Worm (Caenorhabditis elegans): ENCODE results near the gene catp-3.
A peak's percentile ranks its signal among the peaks of the same experiment; 100 is the strongest.

The catp-3 gene

ce11 chrV:8075712-8076111 lies at the start of gene catp-3:
Gene catp-3 (plus strand): TSS chrV:8076012.
- TF ChIP-seq zip-8 (tag; optimal IDR thresholded peaks at IDR 0.05) = no peak
- no peak for TF ChIP-seq nhr-237 (tag; optimal IDR thresholded peaks at IDR 0.05)
- TF ChIP-seq lsy-2 (tag; optimal IDR thresholded peaks at IDR 0.05) = no peak
- no peak for TF ChIP-seq ham-2 (GFP tag; optimal IDR thresholded peaks at IDR 0.05)
- TF ChIP-seq ztf-11 (tag; optimal IDR thresholded peaks at IDR 0.05) = no peak
- TF ChIP-seq ces-1 (GFP tag; optimal IDR thresholded peaks at IDR 0.05) = no peak
- no peak for TF ChIP-seq M03D4.4 (tag; optimal IDR thresholded peaks at IDR 0.05)
- no peak for TF ChIP-seq sptf-1 (tag; optimal IDR thresholded peaks at IDR 0.05)
- no peak for TF ChIP-seq nhr-12 (tag; optimal IDR thresholded peaks at IDR 0.05)
- no peak for TF ChIP-seq elt-1 (tag; optimal IDR thresholded peaks at IDR 0.05; ENCODE audit: borderline replicate concordance, insufficient read depth)
- TF ChIP-seq unc-62 (GFP tag; optimal IDR thresholded peaks at IDR 0.05) = no peak

- TF ChIP-seq ham-2 (GFP tag; optimal IDR thresholded peaks at IDR 0.05) = no peak
- no peak for TF ChIP-seq nhr-76 (tag; optimal IDR thresholded peaks at IDR 0.05)
Measured at ce11 chrV:8026343-8026742, 49.5 kb upstream of the catp-3 start, which contains the start of gene F43H9.4. Gene F43H9.4 (plus strand): TSS chrV:8026708.

- TF ChIP-seq mls-2 (tag; optimal IDR thresholded peaks at IDR 0.05) (no peak), nhr-28 (tag; optimal IDR thresholded peaks at IDR 0.05) (no peak), sptf-1 (tag; optimal IDR thresholded peaks at IDR 0.05) (no peak), ceh-39 (tag; optimal IDR thresholded peaks at IDR 0.05) (no peak), lin-32 (GFP tag; optimal IDR thresholded peaks at IDR 0.05) (no peak)
Measured at ce11 chrV:8027429-8028142, 48.2 kb upstream of the catp-3 start.

- no peak for TF ChIP-seq lin-32 (GFP tag; optimal IDR thresholded peaks at IDR 0.05)
- no peak for TF ChIP-seq ceh-83 (GFP tag; optimal IDR thresholded peaks at IDR 0.05)
- TF ChIP-seq lin-13 (tag; optimal IDR thresholded peaks at IDR 0.05) = no peak
- TF ChIP-seq ceh-43 (GFP tag; optimal IDR thresholded peaks at IDR 0.05) = no peak
- TF ChIP-seq elt-1 (tag; optimal IDR thresholded peaks at IDR 0.05; ENCODE audit: borderline replicate concordance, insufficient read depth) = no peak
- no peak for TF ChIP-seq nhr-237 (tag; optimal IDR thresholded peaks at IDR 0.05)
- TF ChIP-seq nhr-28 (tag; optimal IDR thresholded peaks at IDR 0.05) = no peak
- no peak for TF ChIP-seq zip-8 (tag; optimal IDR thresholded peaks at IDR 0.05)
Measured at ce11 chrV:8028825-8029489, 46.9 kb upstream of the catp-3 start, which contains the start of gene oma-2. Gene oma-2 (plus strand): TSS chrV:8029439.

- peak; percentile 54 for TF ChIP-seq mep-1 (tag; optimal IDR thresholded peaks at IDR 0.05)
- peak; percentile 49 for TF ChIP-seq ces-1 (GFP tag; optimal IDR thresholded peaks at IDR 0.05)
- no peak for TF ChIP-seq nhr-76 (tag; optimal IDR thresholded peaks at IDR 0.05)
- TF ChIP-seq lsy-2 (tag; optimal IDR thresholded peaks at IDR 0.05) = peak; percentile 47
Measured at ce11 chrV:8031121-8031520, 44.7 kb upstream of the catp-3 start, which contains the start of gene vars-1. Gene vars-1 (plus strand): TSS chrV:8031411.

- TF ChIP-seq snpc-4 (tag; optimal IDR thresholded peaks at IDR 0.05) = no peak
- no peak for TF ChIP-seq ztf-11 (tag; optimal IDR thresholded peaks at IDR 0.05)
- no peak for TF ChIP-seq bed-3 (GFP tag; optimal IDR thresholded peaks at IDR 0.05)
- no peak for TF ChIP-seq ceh-39 (tag; optimal IDR thresholded peaks at IDR 0.05)
- TF ChIP-seq nhr-28 (tag; optimal IDR thresholded peaks at IDR 0.05) = no peak
- TF ChIP-seq nhr-237 (tag; optimal IDR thresholded peaks at IDR 0.05) = no peak
Measured at ce11 chrV:8034811-8035210, 41.0 kb upstream of the catp-3 start, which contains the start of gene algn-12. Gene algn-12 (plus strand): TSS chrV:8035111.

ce11 chrV:8035947-8036346 lies 39.9 kb upstream of the catp-3 start, which contains the start of gene ZC513.14:
Gene ZC513.14 (minus strand): TSS chrV:8036047.
- TF ChIP-seq flh-1 (GFP tag; optimal IDR thresholded peaks at IDR 0.05) = no peak
- TF ChIP-seq ham-2 (GFP tag; optimal IDR thresholded peaks at IDR 0.05) = no peak

ce11 chrV:8039085-8039525 lies 36.7 kb upstream of the catp-3 start:
- TF ChIP-seq sptf-1 (tag; optimal IDR thresholded peaks at IDR 0.05) (peak; percentile 14), lsy-2 (tag; optimal IDR thresholded peaks at IDR 0.05) (no peak), mep-1 (tag; optimal IDR thresholded peaks at IDR 0.05) (no peak)

All from whole organism, mixed stage, embryonic.